Worm (Caenorhabditis elegans) whole organism, L4 larva: ENCODE data around the gene B0238.9.

Source experiments
- R02D3.7 ChIP-seq: fragments of 150-350 bp; sonication (generic microtip); optimal IDR thresholded peaks from 3 replicates; lab custom pipeline; 2014; ENCODE audit warnings: missing biosample characterization, missing genetic modification characterization
- Y105C5A.15 ChIP-seq: fragments of 200-800 bp; sonication (Bioruptor generic); IDR thresholded peaks from 2 replicates; pipeline ENCODE4 v1.3.6; 2022; ENCODE audit warnings: missing genetic modification characterization, missing compliant biosample characterization
- ZK337.2 ChIP-seq: fragments of 200-800 bp; sonication (Bioruptor generic); IDR thresholded peaks from 2 replicates; pipeline ENCODE4 v1.3.6; 2022; ENCODE audit warnings: missing genetic modification reagents, missing genetic modification characterization, missing compliant biosample characterization
- aha-1 ChIP-seq: fragments of 150-350 bp; peaks from one replicate; lab custom pipeline; 2014; ENCODE audit warnings: missing biosample characterization, missing genetic modification characterization
- arid-1 ChIP-seq: fragments of 200-800 bp; sonication (Bioruptor generic); conservative IDR thresholded peaks from 2 replicates; pipeline ENCODE4 v1.3.6; 2022; ENCODE audit warnings: missing genetic modification reagents, missing genetic modification characterization, missing compliant biosample characterization
- attf-4 ChIP-seq: sonication (generic microtip); optimal IDR thresholded peaks from 3 replicates; lab custom pipeline; 2017; ENCODE audit warnings: missing biosample characterization, missing genetic modification characterization
- ceh-20 ChIP-seq: fragments of 200-800 bp; sonication (Bioruptor generic); IDR thresholded peaks from 2 replicates; pipeline ENCODE4 v1.3.6; 2022; ENCODE audit warnings: missing genetic modification reagents, missing genetic modification characterization, missing compliant biosample characterization
- daf-16 ChIP-seq, 3 experiments: sonication (generic microtip); optimal IDR thresholded peaks; 2 replicates each; lab custom pipeline; 2016 to 2017; ENCODE audit warnings: missing genetic modification characterization in 3 of 3, missing genetic modification reagents in 3 of 3, mild to moderate bottlenecking in 2 of 3, missing compliant biosample characterization in 2 of 3, missing biosample characterization in 1 of 3, moderate library complexity in 1 of 3
- daf-8 ChIP-seq: fragments of 200-800 bp; sonication (Bioruptor generic); IDR thresholded peaks from 2 replicates; pipeline ENCODE4 v1.3.6; 2022; ENCODE audit warnings: missing genetic modification characterization, missing compliant biosample characterization
- dmd-6 ChIP-seq: fragments of 200-800 bp; sonication (Bioruptor generic); IDR thresholded peaks from 2 replicates; pipeline ENCODE4 v1.3.6; 2022; ENCODE audit warnings: missing genetic modification reagents, missing genetic modification characterization, missing compliant biosample characterization
- dve-1 ChIP-seq: sonication (generic microtip); optimal IDR thresholded peaks from 2 replicates; lab custom pipeline; 2017; ENCODE audit warnings: antibody characterized with exemption, mild to moderate bottlenecking, missing genetic modification characterization, missing compliant biosample characterization; ENCODE audit not compliant: insufficient read depth
- egl-43 ChIP-seq: fragments of 200-800 bp; sonication (Bioruptor generic); IDR thresholded peaks from 2 replicates; pipeline ENCODE4 v1.3.6; 2022; ENCODE audit warnings: missing genetic modification reagents, missing genetic modification characterization, missing compliant biosample characterization
- fos-1 ChIP-seq: fragments of 150-350 bp; optimal IDR thresholded peaks from 2 replicates; lab custom pipeline; 2014; ENCODE audit warnings: missing biosample characterization, missing genetic modification characterization
- gei-8 ChIP-seq: fragments of 200-800 bp; sonication (Bioruptor generic); optimal IDR thresholded peaks from 2 replicates; lab custom pipeline; 2018; ENCODE audit warnings: mild to moderate bottlenecking, missing genetic modification characterization, missing compliant biosample characterization
- hif-1 ChIP-seq, 2 experiments: sonication (generic microtip); optimal IDR thresholded peaks; 2 replicates each; lab custom pipeline; 2016 to 2017; ENCODE audit warnings: missing compliant biosample characterization in 2 of 2, missing genetic modification characterization in 2 of 2, missing genetic modification reagents in 2 of 2, missing genotype in 2 of 2, mild to moderate bottlenecking in 1 of 2
- hlh-11 ChIP-seq: fragments of 200-800 bp; sonication (Bioruptor generic); optimal IDR thresholded peaks from 2 replicates; lab custom pipeline; 2018; ENCODE audit warnings: mild to moderate bottlenecking, missing genetic modification characterization, missing compliant biosample characterization
- hlh-30 ChIP-seq: sonication (generic microtip); optimal IDR thresholded peaks from 2 replicates; lab custom pipeline; 2017; ENCODE audit warnings: antibody characterized with exemption, mild to moderate bottlenecking, missing genetic modification characterization, missing compliant biosample characterization; ENCODE audit not compliant: insufficient read depth
- hmg-1.1 ChIP-seq: fragments of 200-800 bp; sonication (Bioruptor generic); IDR thresholded peaks from 2 replicates; pipeline ENCODE4 v1.3.6; 2022; ENCODE audit warnings: missing genetic modification reagents, missing genetic modification characterization, missing compliant biosample characterization
- lim-7 ChIP-seq: fragments of 200-800 bp; sonication (Bioruptor generic); IDR thresholded peaks from 2 replicates; pipeline ENCODE4 v1.3.6; 2022; ENCODE audit warnings: missing genetic modification characterization, missing compliant biosample characterization
- lin-13 ChIP-seq: fragments of 150-350 bp; optimal IDR thresholded peaks from 2 replicates; lab custom pipeline; 2014; ENCODE audit warnings: missing biosample characterization, missing genetic modification reagents, missing genetic modification characterization
- lin-29 ChIP-seq: fragments of 200-800 bp; sonication (Bioruptor generic); IDR thresholded peaks from 2 replicates; pipeline ENCODE4 v1.3.6; 2022; ENCODE audit warnings: missing genetic modification reagents, missing genetic modification characterization, missing compliant biosample characterization
- lin-39 ChIP-seq: fragments of 150-350 bp; optimal IDR thresholded peaks from 2 replicates; lab custom pipeline; 2014; ENCODE audit warnings: missing biosample characterization, missing genetic modification reagents, missing genetic modification characterization
- lsy-2 ChIP-seq, 2 experiments: fragments of 150-350 bp in 1 of 2; sonication (generic microtip) in 1 of 2; optimal IDR thresholded peaks; 2 replicates each; lab custom pipeline; 2014 to 2017; ENCODE audit warnings: missing biosample characterization in 2 of 2, missing genetic modification characterization in 2 of 2
- madf-5 ChIP-seq, 2 experiments: fragments of 200-800 bp; sonication (Bioruptor generic); IDR thresholded peaks; 2 replicates each; pipeline ENCODE4 v1.3.6; 2022; ENCODE audit warnings: missing compliant biosample characterization in 2 of 2, missing genetic modification characterization in 2 of 2
- mdt-29 ChIP-seq: fragments of 200-800 bp; sonication (Bioruptor generic); IDR thresholded peaks from 2 replicates; pipeline ENCODE4 v1.3.6; 2022; ENCODE audit warnings: missing genetic modification reagents, missing genetic modification characterization, missing compliant biosample characterization
- mes-2 ChIP-seq: sonication (generic microtip); optimal IDR thresholded peaks from 2 replicates; lab custom pipeline; 2016; ENCODE audit warnings: missing genotype, mild to moderate bottlenecking, missing genetic modification characterization, missing compliant biosample characterization; ENCODE audit not compliant: poor library complexity, severe bottlenecking
- mxl-3 ChIP-seq: fragments of 200-800 bp; sonication (Bioruptor generic); optimal IDR thresholded peaks from 2 replicates; lab custom pipeline; 2018; ENCODE audit warnings: mild to moderate bottlenecking, missing genetic modification characterization, missing compliant biosample characterization
- nhr-102 ChIP-seq: sonication (generic microtip); optimal IDR thresholded peaks from 2 replicates; lab custom pipeline; 2016; ENCODE audit warnings: mild to moderate bottlenecking, missing genetic modification characterization, moderate library complexity, missing compliant biosample characterization
- nhr-111 ChIP-seq: fragments of 200-800 bp; sonication (Bioruptor generic); optimal IDR thresholded peaks from 2 replicates; lab custom pipeline; 2018; ENCODE audit warnings: mild to moderate bottlenecking, missing genetic modification characterization, missing compliant biosample characterization
- nhr-28 ChIP-seq: fragments of 150-350 bp; optimal IDR thresholded peaks from 2 replicates; lab custom pipeline; 2014; ENCODE audit warnings: missing biosample characterization, missing genetic modification characterization
- nhr-48 ChIP-seq: sonication (generic microtip); optimal IDR thresholded peaks from 2 replicates; lab custom pipeline; 2016; ENCODE audit warnings: mild to moderate bottlenecking, missing genetic modification characterization, missing compliant biosample characterization
- nhr-77 ChIP-seq: fragments of 150-350 bp; optimal IDR thresholded peaks from 2 replicates; lab custom pipeline; 2014; ENCODE audit warnings: missing biosample characterization, missing genetic modification characterization
- pqm-1 ChIP-seq: sonication (generic microtip); optimal IDR thresholded peaks from 2 replicates; lab custom pipeline; 2017; ENCODE audit warnings: missing biosample characterization, missing genetic modification characterization
- saeg-2 ChIP-seq: fragments of 200-800 bp; sonication (Bioruptor generic); IDR thresholded peaks from 2 replicates; pipeline ENCODE4 v1.3.6; 2022; ENCODE audit warnings: missing genetic modification reagents, missing genetic modification characterization, missing compliant biosample characterization
- snpc-1.2 ChIP-seq: fragments of 200-800 bp; sonication (Bioruptor generic); IDR thresholded peaks from 2 replicates; pipeline ENCODE4 v1.3.6; 2022; ENCODE audit warnings: missing genetic modification reagents, missing genetic modification characterization, missing compliant biosample characterization
- snpc-4 ChIP-seq: fragments of 150-350 bp; optimal IDR thresholded peaks from 2 replicates; lab custom pipeline; 2014; ENCODE audit warnings: missing biosample characterization, missing genetic modification characterization
- tag-97 ChIP-seq: fragments of 200-800 bp; sonication (Bioruptor generic); IDR thresholded peaks from 2 replicates; pipeline ENCODE4 v1.3.6; 2022; ENCODE audit warnings: missing genetic modification characterization, missing compliant biosample characterization
- unc-62 ChIP-seq, 3 experiments: fragments of 150-350 bp in 1 of 3; sonication (generic microtip); optimal IDR thresholded peaks in 2 of 3; peaks in 1 of 3; 1 replicate in 1 of 3; 2 replicates in 2 of 3; lab custom pipeline; 2014 to 2017; ENCODE audit warnings: missing biosample characterization in 3 of 3, missing genetic modification characterization in 3 of 3, missing genetic modification reagents in 3 of 3, missing genotype in 1 of 3
- ztf-7 ChIP-seq: fragments of 150-350 bp; optimal IDR thresholded peaks from 2 replicates; lab custom pipeline; 2014; ENCODE audit warnings: missing biosample characterization, missing genetic modification characterization

Gene B0238.9

ce11 chrV:5273770-5274169 lies 4.1 kb downstream of the B0238.9 start, which contains the start of gene natc-2:
Gene natc-2 (plus strand): TSS chrV:5274070.
- TF ChIP-seq lsy-2 (tag; optimal IDR thresholded peaks at IDR 0.05; lab: Kevin White, UChicago) = no peak
- TF ChIP-seq nhr-111 = no peak
- no peak for TF ChIP-seq daf-16 (GFP tag; optimal IDR thresholded peaks at IDR 0.05; lab: Kevin White, UChicago)
- TF ChIP-seq daf-16 (tag; optimal IDR thresholded peaks at IDR 0.05; lab: Kevin White, UChicago) = no peak
- TF ChIP-seq ZK337.2 = no peak
- no peak for TF ChIP-seq daf-8 (GFP tag; lab: Robert Waterston, UW)
- no peak for TF ChIP-seq gei-8 (GFP tag; lab: Kevin White, UChicago)
- no peak for TF ChIP-seq tag-97 (GFP tag; lab: Robert Waterston, UW)
- TF ChIP-seq lin-13 (GFP tag; lab: Kevin White, UChicago) = no peak
- TF ChIP-seq Y105C5A.15 (GFP tag; lab: Robert Waterston, UW) = no peak
- TF ChIP-seq mes-2 (tag; lab: Kevin White, UChicago) = no peak
- TF ChIP-seq pqm-1 (tag; lab: Kevin White, UChicago) = no peak
- TF ChIP-seq ztf-7 (tag; lab: Kevin White, UChicago) = no peak
- no peak for TF ChIP-seq nhr-77 (tag; lab: Kevin White, UChicago)
- TF ChIP-seq snpc-4 (tag; lab: Kevin White, UChicago) = no peak
- TF ChIP-seq lin-39 (tag; lab: Kevin White, UChicago) = no peak
- TF ChIP-seq ceh-20 (GFP tag; lab: Robert Waterston, UW) = no peak
- no peak for TF ChIP-seq R02D3.7
- no peak for TF ChIP-seq unc-62 (GFP tag; optimal IDR thresholded peaks at IDR 0.05 in 1 of 2; lab: Kevin White, UChicago)
- TF ChIP-seq unc-62 (tag; optimal IDR thresholded peaks at IDR 0.05; lab: Kevin White, UChicago) = no peak
- TF ChIP-seq madf-5 (GFP tag; IDR thresholded peaks at IDR 0.05; lab: Robert Waterston, UW) = no peak
- TF ChIP-seq attf-4 (tag; lab: Kevin White, UChicago) = no peak

ce11 chrV:5273241-5273640 lies 4.7 kb downstream of the B0238.9 start:
- TF ChIP-seq dve-1 (peak; percentile 31), unc-62 (GFP tag; optimal IDR thresholded peaks at IDR 0.05 in 1 of 2; lab: Kevin White, UChicago) (peak in 1 of 2 experiments; percentile 44), unc-62 (tag; optimal IDR thresholded peaks at IDR 0.05; lab: Kevin White, UChicago) (no peak), arid-1 (GFP tag; lab: Robert Waterston, UW) (no peak)

- TF ChIP-seq hlh-30 (tag; lab: Kevin White, UChicago) (peak; percentile 15), lin-29 (GFP tag; lab: Robert Waterston, UW) (no peak), saeg-2 (GFP tag; lab: Robert Waterston, UW) (no peak), hmg-1.1 (GFP tag; lab: Robert Waterston, UW) (0 out of 2 replicates have a peak, but pooled peaks have one; percentile 17), egl-43 (peak; percentile 15; the same call in 1 of the 2 replicates), nhr-102 (tag; lab: Kevin White, UChicago) (peak; percentile 17), hlh-11 (peak; percentile 70), snpc-1.2 (GFP tag; lab: Robert Waterston, UW) (no peak), nhr-28 (tag; lab: Kevin White, UChicago) (peak; percentile 48), dmd-6 (GFP tag; lab: Robert Waterston, UW) (peak; percentile 46; the same call in 1 of the 2 replicates), aha-1 (peak; percentile 39), nhr-48 (tag; lab: Kevin White, UChicago) (peak; percentile 60), hif-1 (tag; optimal IDR thresholded peaks at IDR 0.05; lab: Kevin White, UChicago) (no peak), daf-16 (GFP tag; optimal IDR thresholded peaks at IDR 0.05; lab: Kevin White, UChicago) (no peak), daf-16 (tag; optimal IDR thresholded peaks at IDR 0.05; lab: Kevin White, UChicago) (peak; percentile 52), lim-7 (GFP tag; lab: Robert Waterston, UW) (no peak), fos-1 (tag; lab: Kevin White, UChicago) (no peak), mxl-3 (peak; percentile 81), mdt-29 (no peak), nhr-77 (tag; lab: Kevin White, UChicago) (no peak)
- TF ChIP-seq, all 104 proteins: peak for 11
Observed at ce11 chrV:5272619-5273074, 5.3 kb downstream of the B0238.9 start.
